Fruit fly (Drosophila melanogaster): ENCODE measurements around the gene CG32121.

DNA sequence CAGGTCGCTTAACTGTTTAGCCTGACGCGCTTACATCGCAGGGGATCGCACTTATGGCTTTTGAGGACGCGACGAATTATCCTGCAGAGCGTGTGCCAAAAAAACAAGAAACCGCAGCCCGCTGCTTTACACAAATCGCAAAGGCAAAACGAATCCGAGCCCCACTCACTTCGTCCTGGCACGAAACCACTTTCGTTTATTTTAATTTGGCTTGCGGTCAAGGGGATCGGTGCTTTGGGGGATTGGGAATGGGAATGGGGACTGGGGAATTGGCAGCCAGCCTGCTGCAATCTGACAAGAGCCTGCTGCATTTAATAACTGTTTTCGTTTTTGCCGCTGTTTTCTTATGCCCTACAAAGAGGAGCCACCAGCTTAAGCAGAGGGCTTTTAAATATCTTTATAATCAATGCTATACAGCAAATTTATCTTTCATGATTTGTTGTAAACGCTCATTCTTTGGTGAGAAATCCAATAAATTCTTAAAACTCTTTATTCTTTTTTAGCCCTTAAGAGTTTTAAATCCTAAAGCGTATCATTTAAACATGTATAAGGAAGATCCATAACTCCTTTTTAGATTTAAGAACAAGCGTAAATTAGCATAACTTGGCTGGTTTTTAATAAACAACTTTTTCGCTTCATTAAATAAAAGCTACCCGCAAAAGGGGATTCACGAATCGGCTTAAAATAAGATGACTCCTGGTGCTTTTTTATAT lies 12.2 kb downstream of the CG32121 start:
- no peak for TF ChIP-seq psq (optimal IDR thresholded peaks at IDR 0.05)
- TF ChIP-seq insv (optimal IDR thresholded peaks at IDR 0.05) = no peak
- no peak for TF ChIP-seq h (optimal IDR thresholded peaks at IDR 0.05)
- TF ChIP-seq Myc (optimal IDR thresholded peaks at IDR 0.05) = no peak
